Worm (Caenorhabditis elegans) whole organism, L4 larva: ENCODE measurements around the gene rod-1.

Experiments used
- D1046.2 ChIP-seq: fragments of 200-800 bp; sonication (Bioruptor generic); IDR thresholded peaks from 2 replicates; pipeline ENCODE4 v1.3.6; 2022; ENCODE audit warnings: missing genetic modification characterization, missing compliant biosample characterization
- F37D6.2 ChIP-seq: sonication (generic microtip); optimal IDR thresholded peaks from 2 replicates; lab custom pipeline; 2016; ENCODE audit warnings: mild to moderate bottlenecking, missing genetic modification characterization, missing compliant biosample characterization
- F49E8.2 ChIP-seq: sonication (generic microtip); optimal IDR thresholded peaks from 2 replicates; lab custom pipeline; 2016; ENCODE audit warnings: missing compliant biosample characterization, mild to moderate bottlenecking, missing genetic modification characterization, borderline replicate concordance
- T20F7.1 ChIP-seq: fragments of 200-800 bp; sonication (Bioruptor generic); optimal IDR thresholded peaks from 2 replicates; lab custom pipeline; 2018; ENCODE audit warnings: mild to moderate bottlenecking, missing genetic modification characterization, missing compliant biosample characterization
- T26A8.4 ChIP-seq: fragments of 200-800 bp; sonication (Bioruptor generic); IDR thresholded peaks from 2 replicates; pipeline ENCODE4 v1.3.6; 2022; ENCODE audit warnings: missing genetic modification characterization, missing compliant biosample characterization
- Y105C5A.15 ChIP-seq: fragments of 200-800 bp; sonication (Bioruptor generic); IDR thresholded peaks from 2 replicates; pipeline ENCODE4 v1.3.6; 2022; ENCODE audit warnings: missing genetic modification characterization, missing compliant biosample characterization
- Y5F2A.4 ChIP-seq: fragments of 200-800 bp; sonication (Bioruptor generic); optimal IDR thresholded peaks from 2 replicates; lab custom pipeline; 2018; ENCODE audit warnings: mild to moderate bottlenecking, missing genetic modification characterization, missing compliant biosample characterization
- Y75B8A.6 ChIP-seq: fragments of 200-800 bp; sonication (Bioruptor generic); IDR thresholded peaks from 2 replicates; pipeline ENCODE4 v1.3.6; 2022; ENCODE audit warnings: missing genetic modification reagents, missing genetic modification characterization, missing compliant biosample characterization
- aha-1 ChIP-seq: fragments of 150-350 bp; peaks from one replicate; lab custom pipeline; 2014; ENCODE audit warnings: missing biosample characterization, missing genetic modification characterization
- aly-2 ChIP-seq: sonication (generic microtip); optimal IDR thresholded peaks from 2 replicates; lab custom pipeline; 2018; ENCODE audit warnings: missing biosample characterization, missing genetic modification characterization
- ceh-20 ChIP-seq: fragments of 200-800 bp; sonication (Bioruptor generic); IDR thresholded peaks from 2 replicates; pipeline ENCODE4 v1.3.6; 2022; ENCODE audit warnings: missing genetic modification reagents, missing genetic modification characterization, missing compliant biosample characterization
- ceh-28 ChIP-seq: fragments of 150-350 bp; optimal IDR thresholded peaks from 2 replicates; lab custom pipeline; 2014; ENCODE audit warnings: missing biosample characterization, missing genetic modification reagents, missing genetic modification characterization
- ceh-32 ChIP-seq: sonication (generic microtip); optimal IDR thresholded peaks from 2 replicates; lab custom pipeline; 2016; ENCODE audit warnings: mild to moderate bottlenecking, missing genetic modification characterization, missing compliant biosample characterization; ENCODE audit not compliant: poor library complexity
- ces-1 ChIP-seq: fragments of 150-350 bp; sonication (generic microtip); optimal IDR thresholded peaks from 4 replicates; lab custom pipeline; 2014; ENCODE audit warnings: missing biosample characterization, missing genetic modification reagents, missing genetic modification characterization
- ctbp-1 ChIP-seq: fragments of 200-800 bp; sonication (Bioruptor generic); IDR thresholded peaks from 2 replicates; pipeline ENCODE4 v1.3.6; 2022; ENCODE audit warnings: missing genetic modification reagents, missing genetic modification characterization, missing compliant biosample characterization
- daf-16 ChIP-seq, 3 experiments: sonication (generic microtip); optimal IDR thresholded peaks; 2 replicates each; lab custom pipeline; 2016 to 2017; ENCODE audit warnings: missing genetic modification characterization in 3 of 3, missing genetic modification reagents in 3 of 3, mild to moderate bottlenecking in 2 of 3, missing compliant biosample characterization in 2 of 3, missing biosample characterization in 1 of 3, moderate library complexity in 1 of 3
- daf-8 ChIP-seq: fragments of 200-800 bp; sonication (Bioruptor generic); IDR thresholded peaks from 2 replicates; pipeline ENCODE4 v1.3.6; 2022; ENCODE audit warnings: missing genetic modification characterization, missing compliant biosample characterization
- dmd-6 ChIP-seq: fragments of 200-800 bp; sonication (Bioruptor generic); IDR thresholded peaks from 2 replicates; pipeline ENCODE4 v1.3.6; 2022; ENCODE audit warnings: missing genetic modification reagents, missing genetic modification characterization, missing compliant biosample characterization
- dpl-1 ChIP-seq: fragments of 150-350 bp; optimal IDR thresholded peaks from 2 replicates; lab custom pipeline; 2014; ENCODE audit warnings: missing biosample characterization, missing genetic modification reagents, missing genetic modification characterization
- duxl-1 ChIP-seq: sonication (generic microtip); optimal IDR thresholded peaks from 2 replicates; lab custom pipeline; 2016; ENCODE audit warnings: mild to moderate bottlenecking, missing genetic modification characterization, moderate library complexity, missing compliant biosample characterization; ENCODE audit not compliant: poor library complexity
- egl-27 ChIP-seq: sonication (generic microtip); optimal IDR thresholded peaks from 3 replicates; lab custom pipeline; 2017; ENCODE audit warnings: missing biosample characterization, missing genetic modification reagents, missing genetic modification characterization
- fos-1 ChIP-seq: fragments of 150-350 bp; optimal IDR thresholded peaks from 2 replicates; lab custom pipeline; 2014; ENCODE audit warnings: missing biosample characterization, missing genetic modification characterization
- hif-1 ChIP-seq, 2 experiments: sonication (generic microtip); optimal IDR thresholded peaks; 2 replicates each; lab custom pipeline; 2016 to 2017; ENCODE audit warnings: missing compliant biosample characterization in 2 of 2, missing genetic modification characterization in 2 of 2, missing genetic modification reagents in 2 of 2, missing genotype in 2 of 2, mild to moderate bottlenecking in 1 of 2
- hlh-11 ChIP-seq: fragments of 200-800 bp; sonication (Bioruptor generic); optimal IDR thresholded peaks from 2 replicates; lab custom pipeline; 2018; ENCODE audit warnings: mild to moderate bottlenecking, missing genetic modification characterization, missing compliant biosample characterization
- hlh-30 ChIP-seq: sonication (generic microtip); optimal IDR thresholded peaks from 2 replicates; lab custom pipeline; 2017; ENCODE audit warnings: antibody characterized with exemption, mild to moderate bottlenecking, missing genetic modification characterization, missing compliant biosample characterization; ENCODE audit not compliant: insufficient read depth
- hmg-1.1 ChIP-seq: fragments of 200-800 bp; sonication (Bioruptor generic); IDR thresholded peaks from 2 replicates; pipeline ENCODE4 v1.3.6; 2022; ENCODE audit warnings: missing genetic modification reagents, missing genetic modification characterization, missing compliant biosample characterization
- jun-1 ChIP-seq: fragments of 150-350 bp; optimal IDR thresholded peaks from 2 replicates; lab custom pipeline; 2014; ENCODE audit warnings: missing biosample characterization, missing genetic modification reagents, missing genetic modification characterization
- lim-7 ChIP-seq: fragments of 200-800 bp; sonication (Bioruptor generic); IDR thresholded peaks from 2 replicates; pipeline ENCODE4 v1.3.6; 2022; ENCODE audit warnings: missing genetic modification characterization, missing compliant biosample characterization
- lin-1 ChIP-seq: fragments of 200-800 bp; sonication (Bioruptor generic); IDR thresholded peaks from 2 replicates; pipeline ENCODE4 v1.3.6; 2022; ENCODE audit warnings: missing genetic modification reagents, missing genetic modification characterization, missing compliant biosample characterization
- lin-15B ChIP-seq: fragments of 150-350 bp; sonication (generic microtip); optimal IDR thresholded peaks from 3 replicates; lab custom pipeline; 2014; ENCODE audit warnings: missing biosample characterization, missing genetic modification characterization
- lin-38 ChIP-seq: fragments of 200-800 bp; sonication (Bioruptor generic); IDR thresholded peaks from 2 replicates; pipeline ENCODE4 v1.3.6; 2022; ENCODE audit warnings: missing genetic modification reagents, missing genetic modification characterization, missing compliant biosample characterization
- lin-39 ChIP-seq: fragments of 150-350 bp; optimal IDR thresholded peaks from 2 replicates; lab custom pipeline; 2014; ENCODE audit warnings: missing biosample characterization, missing genetic modification reagents, missing genetic modification characterization
- lsy-2 ChIP-seq, 2 experiments: fragments of 150-350 bp in 1 of 2; sonication (generic microtip) in 1 of 2; optimal IDR thresholded peaks; 2 replicates each; lab custom pipeline; 2014 to 2017; ENCODE audit warnings: missing biosample characterization in 2 of 2, missing genetic modification characterization in 2 of 2
- madf-5 ChIP-seq, 2 experiments: fragments of 200-800 bp; sonication (Bioruptor generic); IDR thresholded peaks; 2 replicates each; pipeline ENCODE4 v1.3.6; 2022; ENCODE audit warnings: missing compliant biosample characterization in 2 of 2, missing genetic modification characterization in 2 of 2
- madf-9 ChIP-seq: fragments of 200-800 bp; sonication (Bioruptor generic); conservative IDR thresholded peaks from 2 replicates; pipeline ENCODE4 v1.3.6; 2022; ENCODE audit warnings: missing genetic modification reagents, missing genetic modification characterization, missing compliant biosample characterization
- mxl-3 ChIP-seq: fragments of 200-800 bp; sonication (Bioruptor generic); optimal IDR thresholded peaks from 2 replicates; lab custom pipeline; 2018; ENCODE audit warnings: mild to moderate bottlenecking, missing genetic modification characterization, missing compliant biosample characterization
- nhr-102 ChIP-seq: sonication (generic microtip); optimal IDR thresholded peaks from 2 replicates; lab custom pipeline; 2016; ENCODE audit warnings: mild to moderate bottlenecking, missing genetic modification characterization, moderate library complexity, missing compliant biosample characterization
- nhr-11 ChIP-seq: fragments of 150-350 bp; optimal IDR thresholded peaks from 2 replicates; lab custom pipeline; 2014; ENCODE audit warnings: missing biosample characterization, missing genetic modification characterization
- nhr-25 ChIP-seq: sonication (generic microtip); optimal IDR thresholded peaks from 2 replicates; lab custom pipeline; 2017; ENCODE audit warnings: missing genetic modification characterization, mild to moderate bottlenecking, missing compliant biosample characterization, antibody characterized with exemption, moderate library complexity, borderline replicate concordance; ENCODE audit not compliant: insufficient read depth
- nhr-28 ChIP-seq: fragments of 150-350 bp; optimal IDR thresholded peaks from 2 replicates; lab custom pipeline; 2014; ENCODE audit warnings: missing biosample characterization, missing genetic modification characterization
- nhr-42 ChIP-seq: fragments of 200-800 bp; sonication (Bioruptor generic); IDR thresholded peaks from 2 replicates; pipeline ENCODE4 v1.3.6; 2022; ENCODE audit warnings: missing genetic modification characterization, missing compliant biosample characterization
- nhr-48 ChIP-seq: sonication (generic microtip); optimal IDR thresholded peaks from 2 replicates; lab custom pipeline; 2016; ENCODE audit warnings: mild to moderate bottlenecking, missing genetic modification characterization, missing compliant biosample characterization
- pha-4 ChIP-seq, 2 experiments: fragments of 150-350 bp in 1 of 2; fragments of 200-800 bp in 1 of 2; sonication (Bioruptor generic) in 1 of 2; IDR thresholded peaks in 1 of 2; optimal IDR thresholded peaks in 1 of 2; 2 replicates each; pipeline versions ENCODE4 v1.3.6 to Lab custom; 2014 to 2022; ENCODE audit warnings: missing genetic modification characterization in 2 of 2, missing genetic modification reagents in 2 of 2, missing biosample characterization in 1 of 2, missing compliant biosample characterization in 1 of 2
- saeg-2 ChIP-seq: fragments of 200-800 bp; sonication (Bioruptor generic); IDR thresholded peaks from 2 replicates; pipeline ENCODE4 v1.3.6; 2022; ENCODE audit warnings: missing genetic modification reagents, missing genetic modification characterization, missing compliant biosample characterization
- set-16 ChIP-seq: fragments of 200-800 bp; sonication (Bioruptor generic); IDR thresholded peaks from 2 replicates; pipeline ENCODE4 v1.3.6; 2022; ENCODE audit warnings: missing genetic modification reagents, missing genetic modification characterization, missing compliant biosample characterization
- snpc-1.2 ChIP-seq: fragments of 200-800 bp; sonication (Bioruptor generic); IDR thresholded peaks from 2 replicates; pipeline ENCODE4 v1.3.6; 2022; ENCODE audit warnings: missing genetic modification reagents, missing genetic modification characterization, missing compliant biosample characterization
- unc-130 ChIP-seq: sonication (generic microtip); optimal IDR thresholded peaks from 2 replicates; lab custom pipeline; 2016; ENCODE audit warnings: missing genetic modification reagents, missing genetic modification characterization, missing compliant biosample characterization
- ztf-11 ChIP-seq: fragments of 150-350 bp; optimal IDR thresholded peaks from 2 replicates; lab custom pipeline; 2014; ENCODE audit warnings: missing biosample characterization, missing genetic modification characterization

Gene rod-1

DNA sequence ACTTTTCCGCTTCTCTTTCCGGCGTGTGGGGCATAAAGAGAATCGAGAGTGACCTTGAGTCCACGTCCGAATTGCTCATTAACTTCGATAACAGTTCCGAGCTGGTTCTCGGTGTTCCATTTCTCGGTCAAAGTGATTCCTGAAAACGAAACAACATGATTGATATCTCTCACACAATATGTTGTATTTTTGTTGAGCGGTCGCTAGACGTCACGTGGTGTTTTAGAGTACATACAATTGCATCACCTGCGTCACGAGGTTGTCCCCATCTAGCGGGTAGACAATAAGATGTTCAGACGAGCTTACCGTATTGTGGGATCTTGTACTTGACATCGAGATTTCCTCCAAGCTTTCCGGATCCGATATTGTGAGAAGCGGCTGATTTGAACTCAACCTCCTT, 29.1 kb downstream of the rod-1 start (continued):
- TF ChIP-seq daf-8 (GFP tag; lab: Robert Waterston, UW) (no peak), ctbp-1 (GFP tag; lab: Robert Waterston, UW) (no peak), dmd-6 (peak; percentile 55), hlh-11 (peak; percentile 71), ceh-20 (no peak), lim-7 (GFP tag; lab: Robert Waterston, UW) (no peak), set-16 (GFP tag; lab: Robert Waterston, UW) (no peak), duxl-1 (tag; lab: Kevin White, UChicago) (peak; percentile 17), nhr-11 (peak; percentile 34), snpc-1.2 (GFP tag; lab: Robert Waterston, UW) (no peak), nhr-28 (tag; lab: Kevin White, UChicago) (peak; percentile 62), D1046.2 (no peak), unc-130 (GFP tag; lab: Kevin White, UChicago) (no peak), saeg-2 (GFP tag; lab: Robert Waterston, UW) (no peak), egl-27 (tag; lab: Kevin White, UChicago) (no peak), madf-5 (GFP tag; IDR thresholded peaks at IDR 0.05; lab: Robert Waterston, UW) (no peak), hmg-1.1 (no peak), ceh-32 (tag; lab: Kevin White, UChicago) (no peak), aly-2 (tag; lab: Kevin White, UChicago) (no peak), dpl-1 (GFP tag; lab: Kevin White, UChicago) (peak; percentile 2), aha-1 (tag; lab: Kevin White, UChicago) (no peak), hlh-30 (tag; lab: Kevin White, UChicago) (peak; percentile 88), Y75B8A.6 (GFP tag; lab: Robert Waterston, UW) (no peak), lsy-2 (tag; optimal IDR thresholded peaks at IDR 0.05; lab: Kevin White, UChicago) (peak; percentile 13 to 52), hif-1 (tag; optimal IDR thresholded peaks at IDR 0.05; lab: Kevin White, UChicago) (no peak), nhr-48 (tag; lab: Kevin White, UChicago) (peak; percentile 39), T20F7.1 (GFP tag; lab: Kevin White, UChicago) (peak; percentile 7), daf-16 (GFP tag; optimal IDR thresholded peaks at IDR 0.05; lab: Kevin White, UChicago) (peak in 1 of 2 experiments; percentile 6), daf-16 (tag; optimal IDR thresholded peaks at IDR 0.05; lab: Kevin White, UChicago) (peak; percentile 55), madf-9 (GFP tag; lab: Robert Waterston, UW) (no peak), F49E8.2 (no peak), lin-39 (tag; lab: Kevin White, UChicago) (no peak), lin-38 (GFP tag; lab: Robert Waterston, UW) (no peak), ztf-11 (no peak)
- TF ChIP-seq, all 104 proteins: peak for 18

DNA sequence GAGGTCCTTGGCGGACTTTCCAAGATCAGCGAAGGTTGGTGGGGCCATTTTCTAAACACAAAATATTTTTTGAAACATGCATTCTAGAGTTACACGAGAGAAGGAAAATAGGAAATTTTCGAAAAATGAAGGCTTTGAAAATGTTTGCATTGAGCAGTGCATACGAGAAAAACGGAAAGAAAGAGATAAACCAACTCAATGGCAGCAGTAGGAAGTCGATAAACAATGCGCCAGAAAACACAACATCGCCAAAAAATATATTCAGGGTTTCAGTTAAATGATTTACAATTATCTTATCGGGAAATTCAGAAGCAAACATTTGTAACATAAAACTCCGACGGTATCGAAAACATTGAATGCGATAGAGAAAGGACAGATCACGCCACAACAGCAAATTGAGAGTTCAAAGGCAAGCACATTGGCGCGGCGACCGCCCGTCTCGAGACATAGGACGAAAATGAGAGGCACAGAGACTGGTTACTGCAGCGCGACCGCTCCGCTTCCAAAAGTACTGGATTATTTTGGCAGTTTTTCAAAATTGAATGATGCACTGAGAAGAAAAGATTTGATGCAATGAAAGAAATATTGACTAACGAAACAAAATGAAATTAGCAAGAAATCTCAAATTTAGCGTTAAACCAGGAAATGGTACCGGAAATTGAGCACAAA, 29.7 kb downstream of the rod-1 start, which contains the start of the genes vdac-1 and R05G6.5:
TSS of gene vdac-1 (minus strand) at position 51 of the 669 bp plus-strand sequence.
TSS of gene R05G6.5 (plus strand) at position 527 of the 669 bp plus-strand sequence.
- TF ChIP-seq nhr-102: peak; percentile 60
- TF ChIP-seq Y105C5A.15 (GFP tag; lab: Robert Waterston, UW): no peak
- peak; percentile 84 for TF ChIP-seq nhr-25 (tag; lab: Kevin White, UChicago)
- TF ChIP-seq lim-7 (GFP tag; lab: Robert Waterston, UW): peak; percentile 13; the same call in 1 of the 2 replicates
- TF ChIP-seq pha-4 (GFP tag; IDR thresholded peaks at IDR 0.05; lab: Robert Waterston, UW): peak; percentile 77
- peak; percentile 38 for TF ChIP-seq pha-4 (tag; optimal IDR thresholded peaks at IDR 0.05; lab: Kevin White, UChicago)
- TF ChIP-seq mxl-3: peak; percentile 99
- no peak for TF ChIP-seq ceh-28
- no peak for TF ChIP-seq jun-1
- TF ChIP-seq F37D6.2 (tag; lab: Kevin White, UChicago): peak; percentile 13
- no peak for TF ChIP-seq ces-1 (GFP tag; lab: Kevin White, UChicago)
- peak; percentile 92 for TF ChIP-seq hlh-30 (tag; lab: Kevin White, UChicago)
- TF ChIP-seq lin-15B (tag; lab: Kevin White, UChicago): no peak
- no peak for TF ChIP-seq Y5F2A.4 (GFP tag; lab: Kevin White, UChicago)
- TF ChIP-seq hlh-11: peak; percentile 95
- peak; percentile 71; the same call in 1 of the 2 replicates for TF ChIP-seq nhr-42 (GFP tag; lab: Robert Waterston, UW)
- peak; percentile 65; the same call in 1 of the 2 replicates for TF ChIP-seq lin-1 (GFP tag; lab: Robert Waterston, UW)
- TF ChIP-seq fos-1 (tag; lab: Kevin White, UChicago): no peak
- peak; percentile 59 for TF ChIP-seq T26A8.4
- no peak for TF ChIP-seq unc-130 (GFP tag; lab: Kevin White, UChicago)
